Worm (Caenorhabditis elegans): ENCODE measurements around the gene his-72.

- peak; percentile 58 for TF ChIP-seq mep-1 (tag; optimal IDR thresholded peaks at IDR 0.05)
- TF ChIP-seq unc-86 (tag; optimal IDR thresholded peaks at IDR 0.05): no peak
- no peak for TF ChIP-seq zag-1 (tag; optimal IDR thresholded peaks at IDR 0.05)
- TF ChIP-seq nhr-11 (tag; optimal IDR thresholded peaks at IDR 0.05): no peak
- TF ChIP-seq nhr-76 (tag; optimal IDR thresholded peaks at IDR 0.05): no peak
- TF ChIP-seq ama-1 (optimal IDR thresholded peaks at IDR 0.05): no peak
- TF ChIP-seq ztf-11 (tag; optimal IDR thresholded peaks at IDR 0.05): no peak
- TF ChIP-seq Y116A8C.19 (tag; optimal IDR thresholded peaks at IDR 0.05; ENCODE audit: borderline replicate concordance): no peak
- peak; percentile 48 for TF ChIP-seq snpc-4 (tag; optimal IDR thresholded peaks at IDR 0.05)
These were observed 33.4 kb downstream of the his-72 start for ce11 chrIII:12335400-12335994.

Data from whole organism, L1 larva.